Worm (Caenorhabditis elegans): ENCODE data around the gene C17A2.3.
A peak's percentile ranks its signal among the peaks of the same experiment; 100 is the strongest.
"Not testable (repeated sequence)": the region's sequence is repeated elsewhere in the genome, so short reads cannot be mapped to it uniquely, and the experiment has no call there.

The C17A2.3 gene

ce11 chrII:3808643-3809042 is 34.8 kb upstream of the C17A2.3 start:
- TF ChIP-seq drap-1 (GFP tag; optimal IDR thresholded peaks at IDR 0.05) = no peak
- TF ChIP-seq ces-1 (GFP tag; optimal IDR thresholded peaks at IDR 0.05) = no peak
- TF ChIP-seq lsy-2 (tag; optimal IDR thresholded peaks at IDR 0.05) = no peak
- TF ChIP-seq zip-8 (tag; optimal IDR thresholded peaks at IDR 0.05) = no peak
- no peak for TF ChIP-seq nhr-237 (tag; optimal IDR thresholded peaks at IDR 0.05)
- TF ChIP-seq mls-2 (tag; optimal IDR thresholded peaks at IDR 0.05) = no peak

- TF ChIP-seq nhr-237 (tag; optimal IDR thresholded peaks at IDR 0.05) (no peak), unc-62 (GFP tag; optimal IDR thresholded peaks at IDR 0.05) (peak; percentile 38), unc-39 (tag; optimal IDR thresholded peaks at IDR 0.05) (no peak), ham-2 (GFP tag; optimal IDR thresholded peaks at IDR 0.05) (no peak), pha-4 (tag; optimal IDR thresholded peaks at IDR 0.05) (peak; percentile 17), ces-1 (GFP tag; optimal IDR thresholded peaks at IDR 0.05) (peak; percentile 7)
These were observed 32.9 kb upstream of the C17A2.3 start for ce11 chrII:3810550-3810949.

ce11 chrII:3811816-3812332 is 31.5 kb upstream of the C17A2.3 start, which contains the start of gene lido-15:
TSS of gene lido-15 (plus strand) at chrII:3812282.
- no peak for TF ChIP-seq zip-8 (tag; optimal IDR thresholded peaks at IDR 0.05)
- no peak for TF ChIP-seq nhr-237 (tag; optimal IDR thresholded peaks at IDR 0.05)
- TF ChIP-seq elt-1 (tag; optimal IDR thresholded peaks at IDR 0.05; ENCODE audit: borderline replicate concordance, insufficient read depth) = no peak
- no peak for TF ChIP-seq bed-3 (GFP tag; optimal IDR thresholded peaks at IDR 0.05)
- TF ChIP-seq sem-2 (GFP tag; optimal IDR thresholded peaks at IDR 0.05) = no peak

- no peak for TF ChIP-seq nhr-12 (tag; optimal IDR thresholded peaks at IDR 0.05)
- no peak for TF ChIP-seq drap-1 (GFP tag; optimal IDR thresholded peaks at IDR 0.05)
- no peak for TF ChIP-seq ceh-83 (GFP tag; optimal IDR thresholded peaks at IDR 0.05)
- no peak for TF ChIP-seq mab-5 (tag; optimal IDR thresholded peaks at IDR 0.05)
- no peak for TF ChIP-seq nhr-76 (tag; optimal IDR thresholded peaks at IDR 0.05)
- TF ChIP-seq pha-4 (tag; optimal IDR thresholded peaks at IDR 0.05) = no peak
- TF ChIP-seq M03D4.4 (tag; optimal IDR thresholded peaks at IDR 0.05) = no peak
- no peak for TF ChIP-seq unc-39 (tag; optimal IDR thresholded peaks at IDR 0.05)
- no peak for TF ChIP-seq nhr-2 (tag; optimal IDR thresholded peaks at IDR 0.05)
- no peak for TF ChIP-seq zip-8 (tag; optimal IDR thresholded peaks at IDR 0.05)
- no peak for TF ChIP-seq mep-1 (tag; optimal IDR thresholded peaks at IDR 0.05)
- TF ChIP-seq sem-2 (GFP tag; optimal IDR thresholded peaks at IDR 0.05) = no peak
- no peak for TF ChIP-seq cnd-1 (tag; optimal IDR thresholded peaks at IDR 0.05)
- TF ChIP-seq lsy-2 (tag; optimal IDR thresholded peaks at IDR 0.05) = no peak
These were observed 27.8 kb upstream of the C17A2.3 start for ce11 chrII:3815445-3816208.

ce11 chrII:3816251-3816849 is 27.1 kb upstream of the C17A2.3 start, which contains the start of gene fbxa-24:
TSS of gene fbxa-24 (plus strand) at chrII:3816526.
- TF ChIP-seq lsy-2 (tag; optimal IDR thresholded peaks at IDR 0.05); unc-62 (GFP tag; optimal IDR thresholded peaks at IDR 0.05); hlh-1 (tag; optimal IDR thresholded peaks at IDR 0.05): not testable (repeated sequence)

ce11 chrII:3821248-3821647 is 22.2 kb upstream of the C17A2.3 start, which contains the start of gene F54D10.7:
TSS of gene F54D10.7 (minus strand) at chrII:3821296.
- TF ChIP-seq ceh-39 (tag; optimal IDR thresholded peaks at IDR 0.05) (no peak), unc-120 (tag; optimal IDR thresholded peaks at IDR 0.05; ENCODE audit: poor library complexity, severe bottlenecking) (no peak), pha-4 (tag; optimal IDR thresholded peaks at IDR 0.05) (no peak), flh-1 (GFP tag; optimal IDR thresholded peaks at IDR 0.05) (no peak), hlh-1 (tag; optimal IDR thresholded peaks at IDR 0.05) (no peak), tbx-8 (GFP tag; optimal IDR thresholded peaks at IDR 0.05) (no peak), elt-1 (tag; optimal IDR thresholded peaks at IDR 0.05; ENCODE audit: borderline replicate concordance, insufficient read depth) (no peak), zip-8 (tag; optimal IDR thresholded peaks at IDR 0.05) (no peak), sptf-1 (tag; optimal IDR thresholded peaks at IDR 0.05) (no peak)

Measured in whole organism, mixed stage, embryonic.